Worm (Caenorhabditis elegans): Measurements from ENCODE around the gene K10C2.14.
A peak's percentile ranks its signal among the peaks of the same experiment; 100 is the strongest.

Gene K10C2.14

DNA sequence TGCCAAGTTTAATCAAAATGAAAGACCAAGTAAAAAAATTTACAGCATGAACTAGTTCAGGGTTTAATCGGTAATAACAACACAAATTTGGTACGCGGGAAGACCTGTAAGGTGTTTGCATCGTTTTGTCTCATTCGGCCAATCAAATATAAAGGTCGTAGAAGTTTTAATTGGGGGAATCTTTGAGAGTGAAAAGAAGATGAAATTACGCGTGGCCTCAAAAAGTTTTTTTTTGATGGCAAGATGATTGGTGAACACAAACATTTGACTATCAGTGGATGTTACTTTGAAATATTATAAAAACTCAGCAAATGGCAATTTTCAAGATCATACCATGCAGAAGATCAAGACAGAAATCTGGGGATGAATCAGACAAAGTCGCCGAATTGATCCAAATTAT, 14.8 kb upstream of the K10C2.14 start, which contains the start of gene nas-33:
Gene nas-33, minus strand, starts transcription at position 101 of the 400 bp plus-strand sequence.
- no peak for TF ChIP-seq elt-2 (tag; optimal IDR thresholded peaks at IDR 0.05)
- no peak for TF ChIP-seq tbx-2 (tag; optimal IDR thresholded peaks at IDR 0.05)
- no peak for TF ChIP-seq C16A3.4 (tag; optimal IDR thresholded peaks at IDR 0.05)
- no peak for TF ChIP-seq dsc-1 (tag; optimal IDR thresholded peaks at IDR 0.05)
- TF ChIP-seq mef-2 (tag; optimal IDR thresholded peaks at IDR 0.05): no peak
- no peak for TF ChIP-seq pax-3 (tag; optimal IDR thresholded peaks at IDR 0.05)
- TF ChIP-seq alr-1 (tag; optimal IDR thresholded peaks at IDR 0.05; ENCODE audit: borderline replicate concordance): no peak
- no peak for TF ChIP-seq tlp-1 (tag; optimal IDR thresholded peaks at IDR 0.05)

DNA sequence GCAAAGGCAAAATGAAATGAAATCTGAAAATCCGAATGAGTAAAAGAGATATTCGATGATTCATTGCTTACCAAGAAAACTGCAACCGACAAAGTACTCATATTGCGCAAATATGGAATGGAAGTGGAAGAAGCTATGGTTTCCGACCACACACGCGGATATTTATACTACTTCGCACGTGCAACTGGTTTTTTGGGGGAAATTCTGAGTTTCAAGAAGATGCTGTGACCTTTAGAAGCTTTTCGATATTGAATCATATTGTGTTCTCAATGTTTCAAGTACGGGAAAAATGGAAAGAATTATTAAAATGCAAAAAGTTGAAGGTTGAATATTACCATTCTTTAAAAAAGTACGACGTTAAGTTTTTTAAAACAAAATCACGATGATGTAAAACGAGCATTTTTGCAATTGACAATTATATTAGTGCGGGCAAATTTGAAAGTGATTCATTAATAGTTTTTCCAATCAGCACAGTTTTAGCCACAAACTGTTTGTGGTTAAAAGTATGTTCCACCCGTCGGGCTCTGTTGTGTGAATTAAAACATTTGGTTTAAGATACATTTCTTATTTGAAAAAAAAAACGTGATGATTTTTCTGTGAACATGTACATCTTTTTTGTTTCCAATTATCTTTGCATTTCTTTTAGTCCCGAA, 10.6 kb upstream of the K10C2.14 start, which contains the start of the genes grl-6 and K10C2.6:
Gene grl-6, minus strand, starts transcription at position 101 of the 653 bp plus-strand sequence.
Gene K10C2.6, plus strand, starts transcription at position 603 of the 653 bp plus-strand sequence.
- TF ChIP-seq xbp-1 (tag; optimal IDR thresholded peaks at IDR 0.05) (no peak), hpl-2 (GFP tag; optimal IDR thresholded peaks at IDR 0.05) (no peak), ama-1 (optimal IDR thresholded peaks at IDR 0.05) (no peak), elt-3 (tag; optimal IDR thresholded peaks at IDR 0.05) (no peak), nhr-19 (GFP tag; conservative IDR thresholded peaks at IDR 0.05) (no peak), snpc-4 (tag; optimal IDR thresholded peaks at IDR 0.05) (no peak), skn-1 (tag; optimal IDR thresholded peaks at IDR 0.05) (no peak), ceh-63 (GFP tag; optimal IDR thresholded peaks at IDR 0.05) (no peak), dpl-1 (GFP tag; optimal IDR thresholded peaks at IDR 0.05) (no peak), nhr-20 (tag; optimal IDR thresholded peaks at IDR 0.05) (no peak), unc-86 (tag; optimal IDR thresholded peaks at IDR 0.05) (no peak), egl-27 (tag; optimal IDR thresholded peaks at IDR 0.05) (no peak), ceh-8 (GFP tag; optimal IDR thresholded peaks at IDR 0.05) (no peak), ets-5 (GFP tag; IDR thresholded peaks at IDR 0.05) (no peak), fkh-4 (tag; optimal IDR thresholded peaks at IDR 0.05; ENCODE audit: borderline replicate concordance) (no peak)

- TF ChIP-seq sox-4 (tag; optimal IDR thresholded peaks at IDR 0.05) (no peak), efl-1 (optimal IDR thresholded peaks at IDR 0.05) (no peak), efl-1 (GFP tag; optimal IDR thresholded peaks at IDR 0.05 in 1 of 2) (peak in 1 of 2 experiments; percentile 2), egl-27 (tag; optimal IDR thresholded peaks at IDR 0.05) (no peak), egl-13 (tag; optimal IDR thresholded peaks at IDR 0.05) (no peak), ets-5 (GFP tag; IDR thresholded peaks at IDR 0.05) (no peak), fkh-8 (tag; optimal IDR thresholded peaks at IDR 0.05) (no peak), rnt-1 (tag; optimal IDR thresholded peaks at IDR 0.05) (no peak), nhr-28 (tag; optimal IDR thresholded peaks at IDR 0.05) (no peak), ztf-11 (tag; optimal IDR thresholded peaks at IDR 0.05) (no peak), nhr-84 (tag; optimal IDR thresholded peaks at IDR 0.05) (no peak), efl-3 (GFP tag; optimal IDR thresholded peaks at IDR 0.05) (no peak), nhr-20 (tag; optimal IDR thresholded peaks at IDR 0.05) (peak; percentile 97), vab-15 (tag; optimal IDR thresholded peaks at IDR 0.05) (peak; percentile 1), C04F5.9 (tag; optimal IDR thresholded peaks at IDR 0.05) (no peak), fkh-4 (tag; optimal IDR thresholded peaks at IDR 0.05; ENCODE audit: borderline replicate concordance) (no peak), mef-2 (tag; optimal IDR thresholded peaks at IDR 0.05) (no peak), sptf-1 (tag; optimal IDR thresholded peaks at IDR 0.05) (no peak), blmp-1 (tag; optimal IDR thresholded peaks at IDR 0.05) (peak; percentile 37), lsy-2 (tag; optimal IDR thresholded peaks at IDR 0.05) (no peak), grh-1 (GFP tag; IDR thresholded peaks at IDR 0.05) (peak; percentile 65), fkh-10 (GFP tag; optimal IDR thresholded peaks at IDR 0.05) (no peak), aly-2 (tag; optimal IDR thresholded peaks at IDR 0.05) (no peak), xbp-1 (tag; optimal IDR thresholded peaks at IDR 0.05) (peak; percentile 52), C16A3.4 (tag; optimal IDR thresholded peaks at IDR 0.05) (no peak), ama-1 (optimal IDR thresholded peaks at IDR 0.05) (no peak), mab-9 (GFP tag; IDR thresholded peaks at IDR 0.05) (no peak), ceh-63 (GFP tag; optimal IDR thresholded peaks at IDR 0.05) (no peak), snu-23 (GFP tag; optimal IDR thresholded peaks at IDR 0.05) (peak; percentile 66), C34B4.2 (tag; optimal IDR thresholded peaks at IDR 0.05) (no peak), unc-86 (tag; optimal IDR thresholded peaks at IDR 0.05) (no peak), dsc-1 (tag; optimal IDR thresholded peaks at IDR 0.05) (no peak), sup-37 (GFP tag; optimal IDR thresholded peaks at IDR 0.05) (no peak), aha-1 (tag; optimal IDR thresholded peaks at IDR 0.05) (no peak), nhr-19 (GFP tag; conservative IDR thresholded peaks at IDR 0.05) (peak; percentile 43), nhr-12 (tag; optimal IDR thresholded peaks at IDR 0.05) (no peak), skn-1 (tag; optimal IDR thresholded peaks at IDR 0.05) (peak; percentile 1)
Observed at ce11 chrX:6448866-6449400, 8.6 kb upstream of the K10C2.14 start, which contains the start of gene fah-1. Gene fah-1 (minus strand): TSS chrX:6448916.
